Worm (Caenorhabditis elegans): ENCODE measurements around the gene str-149.

Gene str-149

ce11 chrV:16568056-16568455, 5.2 kb upstream of the str-149 start:
- TF ChIP-seq ceh-9 (tag; optimal IDR thresholded peaks at IDR 0.05) (no peak), fkh-10 (GFP tag; optimal IDR thresholded peaks at IDR 0.05) (no peak), nhr-77 (tag; optimal IDR thresholded peaks at IDR 0.05) (no peak), pha-4 (tag; optimal IDR thresholded peaks at IDR 0.05) (no peak), fos-1 (tag; optimal IDR thresholded peaks at IDR 0.05) (no peak), ztf-11 (tag; optimal IDR thresholded peaks at IDR 0.05) (no peak), nhr-12 (tag; optimal IDR thresholded peaks at IDR 0.05) (no peak), egl-5 (tag; optimal IDR thresholded peaks at IDR 0.05) (no peak), ceh-82 (tag; optimal IDR thresholded peaks at IDR 0.05) (no peak), ZK546.5 (tag; optimal IDR thresholded peaks at IDR 0.05) (no peak), mdl-1 (tag; optimal IDR thresholded peaks at IDR 0.05) (no peak), tbx-2 (tag; optimal IDR thresholded peaks at IDR 0.05) (no peak), mml-1 (tag; optimal IDR thresholded peaks at IDR 0.05) (no peak), ceh-28 (tag; optimal IDR thresholded peaks at IDR 0.05) (no peak), nhr-43 (tag; optimal IDR thresholded peaks at IDR 0.05; ENCODE audit: poor library complexity, severe bottlenecking) (no peak), skn-1 (tag; optimal IDR thresholded peaks at IDR 0.05) (no peak), jun-1 (tag; optimal IDR thresholded peaks at IDR 0.05) (no peak), zag-1 (tag; optimal IDR thresholded peaks at IDR 0.05) (no peak)

ce11 chrV:16570697-16571096, 2.6 kb upstream of the str-149 start, which contains the start of gene nhr-233:
TSS of gene nhr-233 (minus strand) at chrV:16570797.
- TF ChIP-seq fos-1 (tag; optimal IDR thresholded peaks at IDR 0.05) (no peak), pqm-1 (tag; optimal IDR thresholded peaks at IDR 0.05) (no peak), ceh-16 (tag; optimal IDR thresholded peaks at IDR 0.05) (no peak), ceh-9 (tag; optimal IDR thresholded peaks at IDR 0.05) (no peak), pha-4 (tag; optimal IDR thresholded peaks at IDR 0.05) (no peak), fkh-2 (tag; optimal IDR thresholded peaks at IDR 0.05) (no peak), elt-2 (tag; optimal IDR thresholded peaks at IDR 0.05) (no peak), nhr-237 (tag; optimal IDR thresholded peaks at IDR 0.05) (no peak)

- TF ChIP-seq nhr-28 (tag; optimal IDR thresholded peaks at IDR 0.05), result no peak
- no peak for TF ChIP-seq unc-39 (tag; optimal IDR thresholded peaks at IDR 0.05)
These were observed 2.6 kb downstream of the str-149 start, which contains the start of gene str-151 for ce11 chrV:16575900-16576299. TSS of gene str-151 (plus strand) at chrV:16576200.

ce11 chrV:16580424-16580823, 7.2 kb downstream of the str-149 start, which contains the start of gene nhr-271:
TSS of gene nhr-271 (minus strand) at chrV:16580524.
- TF ChIP-seq nhr-12 (tag; optimal IDR thresholded peaks at IDR 0.05) (no peak), snpc-4 (tag; optimal IDR thresholded peaks at IDR 0.05) (no peak), nhr-237 (tag; optimal IDR thresholded peaks at IDR 0.05) (no peak), fkh-2 (tag; optimal IDR thresholded peaks at IDR 0.05) (no peak), lin-39 (tag; optimal IDR thresholded peaks at IDR 0.05) (no peak), nhr-28 (tag; optimal IDR thresholded peaks at IDR 0.05) (no peak), lin-15B (tag; optimal IDR thresholded peaks at IDR 0.05) (no peak), nhr-76 (tag; optimal IDR thresholded peaks at IDR 0.05) (no peak), daf-12 (tag; optimal IDR thresholded peaks at IDR 0.05) (no peak), ceh-16 (tag; optimal IDR thresholded peaks at IDR 0.05) (no peak), egl-27 (tag; optimal IDR thresholded peaks at IDR 0.05) (no peak), tbx-2 (tag; optimal IDR thresholded peaks at IDR 0.05) (no peak), unc-62 (GFP tag; optimal IDR thresholded peaks at IDR 0.05) (no peak), ceh-82 (tag; optimal IDR thresholded peaks at IDR 0.05) (no peak), fkh-10 (GFP tag; optimal IDR thresholded peaks at IDR 0.05) (no peak), mml-1 (tag; optimal IDR thresholded peaks at IDR 0.05) (no peak), nhr-23 (tag; optimal IDR thresholded peaks at IDR 0.05) (no peak), nfya-1 (tag; optimal IDR thresholded peaks at IDR 0.05; ENCODE audit: insufficient read depth) (no peak)

- TF ChIP-seq nhr-237 (tag; optimal IDR thresholded peaks at IDR 0.05) (no peak), unc-62 (GFP tag; optimal IDR thresholded peaks at IDR 0.05) (no peak), zag-1 (tag; optimal IDR thresholded peaks at IDR 0.05) (no peak)
These were observed 7.8 kb downstream of the str-149 start for ce11 chrV:16581061-16581460.

Data from whole organism, L3 larva.